Fruit fly (Drosophila melanogaster): Measurements from ENCODE around the gene CG12746.

Gene CG12746

dm6 chr3R:5600361-5601043, 35.8 kb downstream of the CG12746 start (continued):
- TF ChIP-seq spab (GFP tag; optimal IDR thresholded peaks at IDR 0.05): no peak
- peak; percentile 63 for TF ChIP-seq CG9139 (GFP tag; optimal IDR thresholded peaks at IDR 0.05)
- no peak for TF ChIP-seq esn (GFP tag; optimal IDR thresholded peaks at IDR 0.05)
- TF ChIP-seq Hr4 (GFP tag; optimal IDR thresholded peaks at IDR 0.05): no peak
- no peak for TF ChIP-seq CG6854 (GFP tag; optimal IDR thresholded peaks at IDR 0.05)
- TF ChIP-seq CG16779 (tag; optimal IDR thresholded peaks at IDR 0.05): peak; percentile 43
- TF ChIP-seq CG31627 (GFP tag; optimal IDR thresholded peaks at IDR 0.05): no peak
- peak; percentile 85 for TF ChIP-seq Sox14 (GFP tag; optimal IDR thresholded peaks at IDR 0.05)
- no peak for TF ChIP-seq topi (GFP tag; optimal IDR thresholded peaks at IDR 0.05)
- no peak for TF ChIP-seq salr (GFP tag; optimal IDR thresholded peaks at IDR 0.05)
- TF ChIP-seq Blimp-1 (GFP tag; optimal IDR thresholded peaks at IDR 0.05): no peak
- no peak for TF ChIP-seq eg (GFP tag; IDR thresholded peaks at IDR 0.05)
- TF ChIP-seq Ets21C (GFP tag; optimal IDR thresholded peaks at IDR 0.05): no peak
- TF ChIP-seq acj6 (GFP tag; optimal IDR thresholded peaks at IDR 0.05): no peak
- no peak for TF ChIP-seq CG11294 (GFP tag; IDR thresholded peaks at IDR 0.05)
- no peak for TF ChIP-seq CG10631 (GFP tag; optimal IDR thresholded peaks at IDR 0.05)
- peak; percentile 58 for TF ChIP-seq Eip93F (GFP tag; optimal IDR thresholded peaks at IDR 0.05)
- peak; percentile 69 for TF ChIP-seq Eip78C (GFP tag)
- TF ChIP-seq achi (GFP tag; optimal IDR thresholded peaks at IDR 0.05): no peak
- no peak for TF ChIP-seq net (GFP tag; optimal IDR thresholded peaks at IDR 0.05)
- TF ChIP-seq Ets96B (tag; optimal IDR thresholded peaks at IDR 0.05): no peak
- no peak for TF ChIP-seq CG6792 (GFP tag; optimal IDR thresholded peaks at IDR 0.05)
- TF ChIP-seq cyc (GFP tag; optimal IDR thresholded peaks at IDR 0.05): no peak
- no peak for TF ChIP-seq fd59A (GFP tag; optimal IDR thresholded peaks at IDR 0.05)
- TF ChIP-seq lz (GFP tag; optimal IDR thresholded peaks at IDR 0.05): peak; percentile 7
- peak; percentile 46 for TF ChIP-seq CG6808 (GFP tag; optimal IDR thresholded peaks at IDR 0.05)
- peak; percentile 47 for TF ChIP-seq Eip75B (GFP tag; optimal IDR thresholded peaks at IDR 0.05)
- no peak for TF ChIP-seq CG32006 (GFP tag; optimal IDR thresholded peaks at IDR 0.05)
- no peak for TF ChIP-seq Sox102F (GFP tag; optimal IDR thresholded peaks at IDR 0.05)
- TF ChIP-seq Lpt (GFP tag; optimal IDR thresholded peaks at IDR 0.05): peak; percentile 11
- peak; percentile 74 for TF ChIP-seq CG1621 (tag; optimal IDR thresholded peaks at IDR 0.05)
- no peak for TF ChIP-seq CG8119 (GFP tag; IDR thresholded peaks at IDR 0.05)
- TF ChIP-seq dac (GFP tag; optimal IDR thresholded peaks at IDR 0.05): no peak
- TF ChIP-seq Hr38 (GFP tag; optimal IDR thresholded peaks at IDR 0.05): no peak
- TF ChIP-seq fd85E (GFP tag; optimal IDR thresholded peaks at IDR 0.05): no peak
- TF ChIP-seq vri (GFP tag; optimal IDR thresholded peaks at IDR 0.05): peak; percentile 96

DNA sequence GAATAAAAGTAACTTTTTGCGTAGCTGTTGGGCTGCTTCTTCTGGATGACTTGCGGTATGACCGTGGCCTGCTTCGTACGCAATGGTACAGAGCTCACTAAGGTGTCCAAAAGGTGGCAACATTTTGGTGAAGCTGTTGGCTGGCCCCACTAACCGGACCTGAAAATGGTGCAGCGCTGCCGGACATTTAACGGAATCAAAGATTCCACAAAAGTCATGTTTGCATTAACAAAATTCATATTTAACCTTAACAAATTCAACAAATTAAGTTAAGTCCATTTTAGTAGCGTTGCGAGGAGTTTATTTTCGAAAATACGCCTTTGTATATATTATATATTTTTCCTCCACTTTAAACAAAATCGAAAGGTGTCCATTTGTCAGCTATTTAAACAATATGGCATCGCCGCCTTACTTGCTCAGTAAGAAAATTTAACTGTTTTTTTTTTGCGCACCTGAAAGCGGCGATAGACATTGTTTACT, 36.4 kb downstream of the CG12746 start, which contains the start of the genes kra and SecS:
kra (minus strand) TSS at position 93 of the 480 bp plus-strand sequence.
SecS (plus strand) TSS at position 390 of the 480 bp plus-strand sequence.
- no peak for TF ChIP-seq CG9139 (GFP tag; optimal IDR thresholded peaks at IDR 0.05)
- no peak for TF ChIP-seq CG10669 (GFP tag; optimal IDR thresholded peaks at IDR 0.05)
- TF ChIP-seq Eip75B (GFP tag; optimal IDR thresholded peaks at IDR 0.05): peak; percentile 42
- TF ChIP-seq Sox14 (GFP tag; optimal IDR thresholded peaks at IDR 0.05): peak; percentile 30
- no peak for TF ChIP-seq vri (GFP tag; optimal IDR thresholded peaks at IDR 0.05)
- no peak for TF ChIP-seq CG7368 (GFP tag; optimal IDR thresholded peaks at IDR 0.05)
- peak; percentile 42 for TF ChIP-seq CG3919 (GFP tag; optimal IDR thresholded peaks at IDR 0.05)
- TF ChIP-seq fkh (GFP tag; optimal IDR thresholded peaks at IDR 0.05): peak; percentile 86
- peak; percentile 66 for TF ChIP-seq OdsH (GFP tag; optimal IDR thresholded peaks at IDR 0.05)
- peak; percentile 45 for TF ChIP-seq CG11762 (GFP tag; optimal IDR thresholded peaks at IDR 0.05; ENCODE audit: insufficient read depth)
- no peak for TF ChIP-seq fd59A (GFP tag; optimal IDR thresholded peaks at IDR 0.05)
- TF ChIP-seq fd85E (GFP tag; optimal IDR thresholded peaks at IDR 0.05): peak; percentile 31
- TF ChIP-seq Hr39 (GFP tag; optimal IDR thresholded peaks at IDR 0.05): peak; percentile 68
- peak; percentile 40 for TF ChIP-seq CG11902 (GFP tag; optimal IDR thresholded peaks at IDR 0.05)
- TF ChIP-seq eg (GFP tag; IDR thresholded peaks at IDR 0.05): no peak
- TF ChIP-seq CG11294 (GFP tag; IDR thresholded peaks at IDR 0.05): no peak
- TF ChIP-seq Hr38 (GFP tag; optimal IDR thresholded peaks at IDR 0.05): no peak
- peak; percentile 66 for TF ChIP-seq achi (GFP tag; optimal IDR thresholded peaks at IDR 0.05)
- TF ChIP-seq net (GFP tag; optimal IDR thresholded peaks at IDR 0.05): no peak
- peak; percentile 51 for TF ChIP-seq topi (GFP tag; optimal IDR thresholded peaks at IDR 0.05)
- TF ChIP-seq Blimp-1 (GFP tag; optimal IDR thresholded peaks at IDR 0.05): peak; percentile 19
- peak; percentile 67 for TF ChIP-seq esn (GFP tag; optimal IDR thresholded peaks at IDR 0.05)
- no peak for TF ChIP-seq CG32006 (GFP tag; optimal IDR thresholded peaks at IDR 0.05)
- TF ChIP-seq Gug (GFP tag; IDR thresholded peaks at IDR 0.05): no peak
- TF ChIP-seq CG4318 (GFP tag; optimal IDR thresholded peaks at IDR 0.05): no peak
- TF ChIP-seq ss (GFP tag; optimal IDR thresholded peaks at IDR 0.05): no peak
- peak; percentile 55 for TF ChIP-seq cyc (GFP tag; optimal IDR thresholded peaks at IDR 0.05)
- no peak for TF ChIP-seq CG6854 (GFP tag; optimal IDR thresholded peaks at IDR 0.05)
- no peak for TF ChIP-seq Sox102F (GFP tag; optimal IDR thresholded peaks at IDR 0.05)
- TF ChIP-seq CG6163 (GFP tag; IDR thresholded peaks at IDR 0.05): no peak

Data from whole organism, prepupa.